Fruit fly (Drosophila melanogaster) whole organism, embryonic: Measurements from ENCODE around the gene CG13949.

Source experiments
- Atf-2 ChIP-seq: fragments of 200-800 bp; sonication (Bioruptor generic); optimal IDR thresholded peaks from 2 replicates; lab custom pipeline; 2016; ENCODE audit warnings: missing biosample characterization, missing genetic modification characterization
- CG11560 ChIP-seq: fragments of 200-800 bp; sonication (Bioruptor generic); IDR thresholded peaks from 3 replicates; pipeline ENCODE4 v1.3.6; 2022; ENCODE audit warnings: missing biosample characterization, missing genetic modification characterization
- CG12219 ChIP-seq: fragments of 200-800 bp; sonication (Bioruptor generic); optimal IDR thresholded peaks from 3 replicates; lab custom pipeline; 2018; ENCODE audit warnings: missing biosample characterization, mild to moderate bottlenecking, missing genetic modification characterization
- CG12299 ChIP-seq: fragments of 200-800 bp; sonication (Bioruptor generic); optimal IDR thresholded peaks from 2 replicates; lab custom pipeline; 2018; ENCODE audit warnings: missing biosample characterization, mild to moderate bottlenecking, missing genetic modification characterization
- CG13123 ChIP-seq: fragments of 200-800 bp; sonication (Bioruptor generic); optimal IDR thresholded peaks from 2 replicates; lab custom pipeline; 2016; ENCODE audit warnings: missing biosample characterization, missing genetic modification characterization
- CG14014 ChIP-seq: fragments of 200-800 bp; sonication (Bioruptor generic); IDR thresholded peaks from 2 replicates; pipeline ENCODE4 v1.3.6; 2022; ENCODE audit warnings: missing biosample characterization, missing genetic modification characterization
- CG1602 ChIP-seq: fragments of 200-800 bp; sonication (Bioruptor generic); optimal IDR thresholded peaks from 3 replicates; lab custom pipeline; 2016; ENCODE audit warnings: missing biosample characterization, missing genetic modification characterization
- CG17328 ChIP-seq: fragments of 200-800 bp; sonication (Bioruptor generic); IDR thresholded peaks from 2 replicates; pipeline ENCODE4 v1.3.6; 2022; ENCODE audit warnings: missing biosample characterization, missing genetic modification characterization
- CG17912 ChIP-seq: fragments of 200-800 bp; sonication (Bioruptor generic); optimal IDR thresholded peaks from 2 replicates; lab custom pipeline; 2018; ENCODE audit warnings: missing biosample characterization, mild to moderate bottlenecking, missing genetic modification characterization
- CG18619 ChIP-seq: fragments of 200-800 bp; sonication (Bioruptor generic); optimal IDR thresholded peaks from 3 replicates; lab custom pipeline; 2017; ENCODE audit warnings: missing biosample characterization, mild to moderate bottlenecking, missing genetic modification characterization
- CG2875 ChIP-seq: fragments of 200-800 bp; sonication (Bioruptor generic); optimal IDR thresholded peaks from 2 replicates; lab custom pipeline; 2017; ENCODE audit warnings: missing biosample characterization, mild to moderate bottlenecking, missing genetic modification characterization, missing genetic modification reagents
- CG31365 ChIP-seq: fragments of 200-800 bp; sonication (Bioruptor generic); optimal IDR thresholded peaks from 2 replicates; lab custom pipeline; 2018; ENCODE audit warnings: missing biosample characterization, mild to moderate bottlenecking, missing genetic modification characterization
- CG3838 ChIP-seq: fragments of 200-800 bp; sonication (Bioruptor generic); optimal IDR thresholded peaks from 3 replicates; lab custom pipeline; 2016; ENCODE audit warnings: missing biosample characterization, missing genetic modification characterization
- CG3995 ChIP-seq: fragments of 200-800 bp; sonication (Bioruptor generic); optimal IDR thresholded peaks from 3 replicates; lab custom pipeline; 2016; ENCODE audit warnings: missing biosample characterization, missing genetic modification characterization
- CG4328 ChIP-seq: fragments of 200-800 bp; sonication (Bioruptor generic); optimal IDR thresholded peaks from 3 replicates; lab custom pipeline; 2017; ENCODE audit warnings: missing biosample characterization, missing genetic modification reagents, missing genetic modification characterization
- CG4404 ChIP-seq: fragments of 200-800 bp; sonication (Bioruptor generic); IDR thresholded peaks from 2 replicates; pipeline ENCODE4 v1.3.6; 2022; ENCODE audit warnings: missing biosample characterization, missing genetic modification characterization
- CG6254 ChIP-seq: fragments of 200-800 bp; sonication (Bioruptor generic); optimal IDR thresholded peaks from 3 replicates; lab custom pipeline; 2017; ENCODE audit warnings: mild to moderate bottlenecking, missing biosample characterization, missing genetic modification reagents, missing genetic modification characterization
- CG6689 ChIP-seq: fragments of 200-800 bp; sonication (Bioruptor generic); IDR thresholded peaks from 2 replicates; pipeline ENCODE4 v1.3.6; 2022; ENCODE audit warnings: missing biosample characterization, missing genetic modification characterization
- CG8281 ChIP-seq: fragments of 200-800 bp; sonication (Bioruptor generic); optimal IDR thresholded peaks from 2 replicates; lab custom pipeline; 2018; ENCODE audit warnings: missing biosample characterization, mild to moderate bottlenecking, missing genetic modification characterization, moderate library complexity
- CG9817 ChIP-seq: fragments of 200-800 bp; sonication (Bioruptor generic); optimal IDR thresholded peaks from 2 replicates; lab custom pipeline; 2018; ENCODE audit warnings: missing biosample characterization, mild to moderate bottlenecking, missing genetic modification characterization, moderate library complexity
- CHES-1-like ChIP-seq: fragments of 200-800 bp; sonication (Bioruptor generic); optimal IDR thresholded peaks from 2 replicates; lab custom pipeline; 2016; ENCODE audit warnings: missing biosample characterization, missing genetic modification characterization
- CkIIα-i1 ChIP-seq: fragments of 200-800 bp; sonication (Bioruptor generic); IDR thresholded peaks from 2 replicates; pipeline ENCODE4 v1.3.6; 2022; ENCODE audit warnings: missing biosample characterization, missing genetic modification characterization
- Dad ChIP-seq: fragments of 200-800 bp; sonication (Bioruptor generic); optimal IDR thresholded peaks from 3 replicates; lab custom pipeline; 2016; ENCODE audit warnings: missing biosample characterization, missing genetic modification characterization
- HLH3B ChIP-seq: fragments of 200-800 bp; sonication (Bioruptor generic); IDR thresholded peaks from 2 replicates; pipeline ENCODE4 v1.3.6; 2022; ENCODE audit warnings: missing biosample characterization, missing genetic modification characterization
- Kr ChIP-seq: fragments of 200-800 bp; sonication (Bioruptor generic); optimal IDR thresholded peaks from 2 replicates; lab custom pipeline; 2017; ENCODE audit warnings: missing biosample characterization, mild to moderate bottlenecking, missing genetic modification characterization
- Neu2 ChIP-seq: fragments of 200-800 bp; sonication (Bioruptor generic); optimal IDR thresholded peaks from 3 replicates; lab custom pipeline; 2016; ENCODE audit warnings: missing biosample characterization, missing genetic modification characterization, borderline replicate concordance
- NfI ChIP-seq: fragments of 200-800 bp; sonication (Bioruptor generic); optimal IDR thresholded peaks from 3 replicates; lab custom pipeline; 2018; ENCODE audit warnings: missing biosample characterization, mild to moderate bottlenecking, missing genetic modification characterization, moderate library complexity
- Rx ChIP-seq: fragments of 200-800 bp; sonication (Bioruptor generic); IDR thresholded peaks from 2 replicates; pipeline ENCODE4 v1.3.6; 2022; ENCODE audit warnings: missing biosample characterization, missing genetic modification characterization
- Sox100B ChIP-seq: fragments of 200-800 bp; sonication (Bioruptor generic); optimal IDR thresholded peaks from 3 replicates; lab custom pipeline; 2018; ENCODE audit warnings: missing biosample characterization, mild to moderate bottlenecking, missing genetic modification characterization
- Sry-δ ChIP-seq: fragments of 200-800 bp; sonication (Bioruptor generic); optimal IDR thresholded peaks from 2 replicates; lab custom pipeline; 2016; ENCODE audit warnings: missing biosample characterization, missing genetic modification characterization
- Tbp ChIP-seq: fragments of >200 bp; optimal IDR thresholded peaks from 2 replicates; lab custom pipeline; 2018; ENCODE audit warnings: missing biosample characterization, missing genetic modification characterization
- Trl ChIP-seq, 3 experiments: fragments of >200 bp in 2 of 3; fragments of 200-800 bp in 1 of 3; sonication (Bioruptor generic) in 1 of 3; optimal IDR thresholded peaks; 2 replicates in 1 of 3; 3 replicates in 2 of 3; lab custom pipeline; 2016 to 2017; ENCODE audit warnings: missing biosample characterization in 1 of 3, missing genetic modification characterization in 1 of 3
- caup ChIP-seq: fragments of 200-800 bp; sonication (Bioruptor generic); optimal IDR thresholded peaks from 3 replicates; lab custom pipeline; 2017; ENCODE audit warnings: missing biosample characterization, mild to moderate bottlenecking, missing genetic modification characterization, moderate library complexity; ENCODE audit not compliant: severe bottlenecking
- chinmo ChIP-seq: fragments of 200-800 bp; sonication (Bioruptor generic); IDR thresholded peaks from 4 replicates; pipeline ENCODE4 v1.3.6; 2022; ENCODE audit warnings: missing biosample characterization, missing genetic modification characterization; ENCODE audit not compliant: partially characterized antibody
- crc ChIP-seq: fragments of 200-800 bp; sonication (Bioruptor generic); optimal IDR thresholded peaks from 2 replicates; lab custom pipeline; 2016; ENCODE audit warnings: missing biosample characterization, missing genetic modification characterization
- da ChIP-seq: fragments of 200-800 bp; sonication (Bioruptor generic); optimal IDR thresholded peaks from 2 replicates; lab custom pipeline; 2016; ENCODE audit warnings: missing biosample characterization, missing genetic modification characterization
- danr ChIP-seq: fragments of 200-800 bp; sonication (Bioruptor generic); IDR thresholded peaks from 2 replicates; pipeline ENCODE4 v1.3.6; 2022; ENCODE audit warnings: missing biosample characterization, missing genetic modification characterization
- esg ChIP-seq: fragments of 200-800 bp; sonication (Bioruptor generic); conservative IDR thresholded peaks from 2 replicates; pipeline ENCODE4 v1.3.6; 2022; ENCODE audit warnings: missing biosample characterization, missing genetic modification characterization
- ewg ChIP-seq: fragments of 200-800 bp; sonication (Bioruptor generic); optimal IDR thresholded peaks from 3 replicates; lab custom pipeline; 2017; ENCODE audit warnings: mild to moderate bottlenecking, missing biosample characterization, missing genetic modification reagents, missing genetic modification characterization
- jigr1 ChIP-seq: fragments of 200-800 bp; sonication (Bioruptor generic); IDR thresholded peaks from 3 replicates; pipeline ENCODE4 v1.3.6; 2022; ENCODE audit warnings: missing biosample characterization, missing genetic modification characterization
- nau ChIP-seq: fragments of 200-800 bp; sonication (Bioruptor generic); optimal IDR thresholded peaks from 3 replicates; lab custom pipeline; 2017; ENCODE audit warnings: missing biosample characterization, mild to moderate bottlenecking, missing genetic modification characterization, missing genetic modification reagents
- nerfin-1 ChIP-seq: fragments of 200-800 bp; sonication (Bioruptor generic); optimal IDR thresholded peaks from 3 replicates; lab custom pipeline; 2019; ENCODE audit warnings: missing biosample characterization, mild to moderate bottlenecking, missing genetic modification characterization, moderate library complexity
- pb ChIP-seq: fragments of 200-800 bp; sonication (Bioruptor generic); optimal IDR thresholded peaks from 3 replicates; lab custom pipeline; 2016; ENCODE audit warnings: missing biosample characterization, missing genetic modification characterization
- pho ChIP-seq: fragments of 200-800 bp; sonication (Bioruptor generic); optimal IDR thresholded peaks from 2 replicates; lab custom pipeline; 2016; ENCODE audit warnings: missing biosample characterization, missing genetic modification characterization
- scrt ChIP-seq: fragments of 200-800 bp; sonication (Bioruptor generic); optimal IDR thresholded peaks from 2 replicates; lab custom pipeline; 2018; ENCODE audit warnings: missing biosample characterization, mild to moderate bottlenecking, missing genetic modification characterization, moderate library complexity
- sug ChIP-seq: fragments of 200-800 bp; optimal IDR thresholded peaks from 2 replicates; lab custom pipeline; 2019; ENCODE audit warnings: missing biosample characterization, mild to moderate bottlenecking, missing genetic modification characterization, moderate library complexity
- tap ChIP-seq: fragments of 200-800 bp; optimal IDR thresholded peaks from 3 replicates; lab custom pipeline; 2019; ENCODE audit warnings: missing biosample characterization, mild to moderate bottlenecking, missing genetic modification characterization, moderate library complexity
- trem ChIP-seq: fragments of 200-800 bp; optimal IDR thresholded peaks from 3 replicates; lab custom pipeline; 2019; ENCODE audit warnings: missing biosample characterization, mild to moderate bottlenecking, missing genetic modification characterization, moderate library complexity
- ttk ChIP-seq: fragments of 200-800 bp; sonication (Bioruptor generic); IDR thresholded peaks from 2 replicates; pipeline ENCODE4 v2.1.2; 2022; ENCODE audit warnings: missing biosample characterization, missing genetic modification characterization
- vvl ChIP-seq: fragments of 200-800 bp; sonication (Bioruptor generic); IDR thresholded peaks from 2 replicates; pipeline ENCODE4 v1.3.6; 2022; ENCODE audit warnings: missing biosample characterization, missing genetic modification characterization

The CG13949 gene

dm6 chr2L:852647-853111 lies 2.5 kb upstream of the CG13949 start, which contains the start of the genes CG4291 and kraken (continued):
- TF ChIP-seq CG6689 (GFP tag; lab: Robert Waterston, UW): peak; percentile 22; the same call in 1 of the 2 replicates
- peak; percentile 61; the same call in 1 of the 2 replicates for TF ChIP-seq CG14014
- no peak for TF ChIP-seq da (GFP tag; lab: Kevin White, UChicago)
- TF ChIP-seq CG18619: no peak
- TF ChIP-seq CkIIα-i1 (GFP tag; lab: Robert Waterston, UW): no peak
- no peak for TF ChIP-seq Kr (GFP tag; lab: Kevin White, UChicago)
- TF ChIP-seq CG17912: peak; percentile 58
- no peak for TF ChIP-seq CG3838 (GFP tag; lab: Kevin White, UChicago)
- TF ChIP-seq NfI (GFP tag; lab: Kevin White, UChicago): peak; percentile 70
- TF ChIP-seq CG13123 (GFP tag; lab: Kevin White, UChicago): no peak
- TF ChIP-seq CG31365 (tag; lab: Kevin White, UChicago): no peak
- TF ChIP-seq CG12299 (tag; lab: Kevin White, UChicago): no peak
- peak; percentile 58 for TF ChIP-seq Dad
- no peak for TF ChIP-seq CG2875 (GFP tag; lab: Kevin White, UChicago)
- peak; percentile 14; the same call in 1 of the 2 replicates for TF ChIP-seq CG4404 (GFP tag; lab: Robert Waterston, UW)
- peak; percentile 32 for TF ChIP-seq crc
- peak; percentile 59 for TF ChIP-seq pho (GFP tag; lab: Kevin White, UChicago)
- TF ChIP-seq CG3995 (GFP tag; lab: Kevin White, UChicago): no peak
- no peak for TF ChIP-seq Neu2 (GFP tag; lab: Kevin White, UChicago)
- TF ChIP-seq trem (tag; lab: Kevin White, UChicago): peak; percentile 64
- peak; percentile 55 for TF ChIP-seq caup (GFP tag; lab: Kevin White, UChicago)
- peak; percentile 99 for TF ChIP-seq CG8281 (tag; lab: Kevin White, UChicago)
- TF ChIP-seq nerfin-1 (tag; lab: Kevin White, UChicago): peak; percentile 73
- TF ChIP-seq HLH3B (GFP tag; lab: Robert Waterston, UW): peak; percentile 22; the same call in 1 of the 2 replicates
- TF ChIP-seq ewg (GFP tag; lab: Kevin White, UChicago): peak; percentile 31
- peak; percentile 80 for TF ChIP-seq vvl (GFP tag; lab: Robert Waterston, UW)
- TF ChIP-seq Tbp (GFP tag; lab: Kevin White, UChicago): no peak
- peak; percentile 29 for TF ChIP-seq CG1602
- peak; percentile 60 for TF ChIP-seq CG9817
- peak; percentile 69 for TF ChIP-seq sug (tag; lab: Kevin White, UChicago)
- TF ChIP-seq Trl (optimal IDR thresholded peaks at IDR 0.05; lab: Kevin White, UChicago): no peak
- TF ChIP-seq Trl (GFP tag; optimal IDR thresholded peaks at IDR 0.05; lab: Kevin White, UChicago): peak; percentile 47
- TF ChIP-seq pb: no peak
- TF ChIP-seq danr (GFP tag; lab: Robert Waterston, UW): no peak
- peak; percentile 51 for TF ChIP-seq tap
- peak; percentile 47; the same call in 1 of the 2 replicates for TF ChIP-seq ttk (GFP tag; lab: Robert Waterston, UW)
- no peak for TF ChIP-seq nau (GFP tag; lab: Kevin White, UChicago)
- TF ChIP-seq CHES-1-like: peak; percentile 78
- TF ChIP-seq CG17328 (GFP tag; lab: Robert Waterston, UW): peak; percentile 44
- no peak for TF ChIP-seq jigr1
- TF ChIP-seq CG12219 (GFP tag; lab: Kevin White, UChicago): no peak
- TF ChIP-seq CG11560 (tag; lab: Robert Waterston, UW): no peak; the same call in 2 of the 3 replicates
- peak; percentile 31 for TF ChIP-seq CG4328
- TF ChIP-seq CG6254 (GFP tag; lab: Kevin White, UChicago): no peak
- TF ChIP-seq Atf-2 (GFP tag; lab: Kevin White, UChicago): no peak
- TF ChIP-seq Rx (GFP tag; lab: Robert Waterston, UW): no peak
- TF ChIP-seq esg (GFP tag; lab: Robert Waterston, UW): no peak
- TF ChIP-seq chinmo (GFP tag; lab: Robert Waterston, UW): no peak
- TF ChIP-seq Sry-δ (GFP tag; lab: Kevin White, UChicago): peak; percentile 60
- no peak for TF ChIP-seq scrt
- TF ChIP-seq Sox100B (GFP tag; lab: Kevin White, UChicago): no peak
